Worm (Caenorhabditis elegans) whole organism, late embryonic: ENCODE results near the gene D1086.11.

Source experiments
- elt-2 ChIP-seq: sonication (generic microtip); optimal IDR thresholded peaks from 2 replicates; lab custom pipeline; 2016; ENCODE audit warnings: missing genetic modification reagents, missing genetic modification characterization, missing compliant biosample characterization
- pha-2 ChIP-seq: sonication (generic microtip); optimal IDR thresholded peaks from 2 replicates; lab custom pipeline; 2017; ENCODE audit warnings: mild to moderate bottlenecking, missing genetic modification characterization, missing compliant biosample characterization
- pha-4 ChIP-seq: fragments of 150-350 bp; optimal IDR thresholded peaks from 2 replicates; lab custom pipeline; 2018; ENCODE audit warnings: missing biosample characterization, missing genetic modification reagents, missing genetic modification characterization

DNA sequence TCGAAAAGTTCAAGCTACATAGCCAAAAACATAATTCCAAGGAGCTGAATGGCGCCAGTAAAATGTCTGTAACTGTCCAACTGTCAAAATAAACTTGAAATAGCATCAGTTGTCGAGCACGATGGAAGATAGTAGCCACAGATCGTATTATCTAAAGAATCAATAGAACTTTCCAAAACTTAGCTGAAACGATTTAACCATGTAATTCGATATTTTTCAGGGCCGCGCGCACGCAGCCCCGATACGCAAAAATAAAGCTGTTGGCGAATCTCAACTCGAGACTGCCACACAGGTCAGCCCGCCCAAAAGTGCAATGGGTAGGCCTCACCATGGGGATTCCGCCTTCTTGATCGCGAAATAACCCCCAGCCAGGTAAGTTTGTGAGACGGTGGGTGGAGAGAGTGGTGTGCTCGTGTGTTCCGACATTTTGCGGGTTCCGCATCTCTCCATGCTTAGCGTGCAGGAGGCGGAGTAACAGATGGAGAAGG, 46.0 kb upstream of the D1086.11 start:
- TF ChIP-seq pha-4 (no peak), elt-2 (tag; lab: Kevin White, UChicago) (no peak), pha-2 (tag; lab: Kevin White, UChicago) (no peak)
